Worm (Caenorhabditis elegans) whole organism, early embryonic: ENCODE measurements around the gene sri-30.

ENCODE experiments used
- B0310.2 ChIP-seq: sonication (generic microtip); optimal IDR thresholded peaks from 2 replicates; lab custom pipeline; 2016; ENCODE audit warnings: mild to moderate bottlenecking, missing genetic modification characterization, missing compliant biosample characterization
- ama-1 ChIP-seq: fragments of 150-350 bp; optimal IDR thresholded peaks from 2 replicates; lab custom pipeline; 2014
- ets-7 ChIP-seq: sonication (generic microtip); optimal IDR thresholded peaks from 2 replicates; lab custom pipeline; 2016; ENCODE audit warnings: missing genotype, missing genetic modification characterization, missing compliant biosample characterization
- flt-1 ChIP-seq: fragments of 200-800 bp; sonication (Bioruptor generic); IDR thresholded peaks from 2 replicates; pipeline ENCODE4 v1.3.6; 2022; ENCODE audit warnings: missing genetic modification characterization, missing compliant biosample characterization
- tbx-11 ChIP-seq: fragments of 200-800 bp; sonication (Bioruptor generic); IDR thresholded peaks from 2 replicates; pipeline ENCODE4 v1.3.6; 2022; ENCODE audit warnings: missing genetic modification characterization, missing compliant biosample characterization

- TF ChIP-seq ama-1 (no peak), tbx-11 (no peak), flt-1 (no peak), B0310.2 (no peak), ets-7 (tag; lab: Kevin White, UChicago) (no peak)
Measured at ce11 chrII:3056266-3056872, 10.4 kb downstream of the sri-30 start, which contains the start of gene lin-8.
